Worm (Caenorhabditis elegans): ENCODE results near the gene rfc-3.

rfc-3 gene

DNA sequence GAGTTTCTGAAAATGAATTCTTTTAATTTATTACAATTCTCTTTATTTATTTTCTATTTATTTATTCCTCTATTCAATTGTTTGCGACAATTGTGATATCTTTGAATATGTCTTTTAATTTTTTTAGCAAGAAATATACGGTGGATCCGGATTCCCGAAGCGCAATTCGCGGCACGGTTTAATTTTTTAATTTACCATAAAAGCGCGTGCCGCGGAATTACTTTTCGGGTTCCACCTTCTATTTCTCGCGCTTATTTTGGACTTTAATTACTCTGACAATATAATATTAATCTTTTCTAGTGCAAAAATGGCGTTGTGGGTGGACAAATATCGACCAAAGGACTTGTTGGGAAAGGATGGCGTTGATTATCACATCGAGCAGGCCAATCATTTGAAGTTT lies at the start of gene rfc-3:
Gene rfc-3, plus strand, starts transcription at position 301 of the 400 bp plus-strand sequence.
- TF ChIP-seq med-1 (GFP tag; optimal IDR thresholded peaks at IDR 0.05; ENCODE audit: insufficient read depth): no peak
- TF ChIP-seq ztf-23 (GFP tag; IDR thresholded peaks at IDR 0.05): no peak
- TF ChIP-seq tab-1 (GFP tag; IDR thresholded peaks at IDR 0.05): no peak
- TF ChIP-seq ztf-29 (GFP tag; IDR thresholded peaks at IDR 0.05): no peak
- no peak for TF ChIP-seq T22C8.4 (GFP tag; IDR thresholded peaks at IDR 0.05)
- TF ChIP-seq flt-1 (GFP tag; IDR thresholded peaks at IDR 0.05): no peak
- no peak for TF ChIP-seq klf-2 (GFP tag; conservative IDR thresholded peaks at IDR 0.05)
- no peak for TF ChIP-seq ref-1 (GFP tag; conservative IDR thresholded peaks at IDR 0.05)
- no peak for TF ChIP-seq cog-1 (tag; optimal IDR thresholded peaks at IDR 0.05)

DNA sequence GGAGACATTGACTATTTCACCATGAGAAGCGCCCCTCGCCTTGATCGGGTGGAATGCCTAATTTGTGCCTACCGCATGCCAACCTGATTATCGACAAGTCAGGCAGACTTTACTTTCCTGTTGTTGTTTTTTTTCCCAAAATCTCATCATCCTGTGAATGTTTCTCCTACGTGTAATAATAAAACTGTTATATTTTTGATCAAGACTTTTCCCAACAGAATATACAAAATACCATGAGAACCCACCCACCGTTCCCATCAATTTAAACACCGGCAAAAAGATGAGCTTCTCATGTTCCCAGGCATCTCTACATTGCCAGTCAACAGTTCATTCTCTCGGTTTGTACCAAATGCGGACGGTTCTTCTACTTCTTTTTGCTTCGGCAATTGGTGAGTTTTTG lies 48.7 kb upstream of the rfc-3 start, which contains the start of gene scl-9:
Gene scl-9, plus strand, starts transcription at position 301 of the 400 bp plus-strand sequence.
- TF ChIP-seq ztf-29 (GFP tag; IDR thresholded peaks at IDR 0.05) (no peak), ref-1 (GFP tag; conservative IDR thresholded peaks at IDR 0.05) (no peak), ztf-23 (GFP tag; IDR thresholded peaks at IDR 0.05) (no peak), cog-1 (tag; optimal IDR thresholded peaks at IDR 0.05) (no peak), tab-1 (GFP tag; IDR thresholded peaks at IDR 0.05) (no peak), klf-2 (GFP tag; conservative IDR thresholded peaks at IDR 0.05) (no peak), flt-1 (GFP tag; IDR thresholded peaks at IDR 0.05) (no peak), T22C8.4 (GFP tag; IDR thresholded peaks at IDR 0.05) (no peak), med-1 (GFP tag; optimal IDR thresholded peaks at IDR 0.05; ENCODE audit: insufficient read depth) (no peak)

DNA sequence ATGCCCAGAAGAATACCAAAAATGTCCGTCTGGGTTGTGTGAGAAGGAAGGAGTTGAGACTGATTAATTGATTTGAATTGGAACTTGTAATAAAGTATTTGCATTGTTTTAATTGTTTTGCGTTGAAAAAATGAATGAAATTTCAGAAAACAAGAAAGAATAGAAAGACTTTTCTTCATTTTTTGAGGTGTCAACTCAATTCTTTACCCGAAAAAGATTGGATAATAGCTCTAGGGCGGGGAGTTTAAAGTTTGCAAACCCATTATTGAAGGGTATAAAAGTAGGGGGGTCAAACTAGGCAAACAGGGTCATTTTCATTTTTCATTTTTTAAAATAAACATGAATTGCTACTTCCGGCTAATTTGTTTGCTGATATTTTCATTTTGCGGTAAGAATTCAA lies 47.4 kb upstream of the rfc-3 start, which contains the start of gene scl-10:
Gene scl-10, plus strand, starts transcription at position 301 of the 400 bp plus-strand sequence.
- TF ChIP-seq ztf-29 (GFP tag; IDR thresholded peaks at IDR 0.05) (no peak), T22C8.4 (GFP tag; IDR thresholded peaks at IDR 0.05) (no peak), ztf-23 (GFP tag; IDR thresholded peaks at IDR 0.05) (no peak), cog-1 (tag; optimal IDR thresholded peaks at IDR 0.05) (no peak), flt-1 (GFP tag; IDR thresholded peaks at IDR 0.05) (no peak), klf-2 (GFP tag; conservative IDR thresholded peaks at IDR 0.05) (no peak), tab-1 (GFP tag; IDR thresholded peaks at IDR 0.05) (no peak), ref-1 (GFP tag; conservative IDR thresholded peaks at IDR 0.05) (no peak), med-1 (GFP tag; optimal IDR thresholded peaks at IDR 0.05; ENCODE audit: insufficient read depth) (no peak)

ce11 chrIV:13051073-13051472 lies 44.5 kb upstream of the rfc-3 start, which contains the start of gene scl-11:
Gene scl-11, plus strand, starts transcription at chrIV:13051373.
- TF ChIP-seq ztf-23 (GFP tag; IDR thresholded peaks at IDR 0.05) (no peak), tab-1 (GFP tag; IDR thresholded peaks at IDR 0.05) (no peak), flt-1 (GFP tag; IDR thresholded peaks at IDR 0.05) (no peak), klf-2 (GFP tag; conservative IDR thresholded peaks at IDR 0.05) (no peak)

DNA sequence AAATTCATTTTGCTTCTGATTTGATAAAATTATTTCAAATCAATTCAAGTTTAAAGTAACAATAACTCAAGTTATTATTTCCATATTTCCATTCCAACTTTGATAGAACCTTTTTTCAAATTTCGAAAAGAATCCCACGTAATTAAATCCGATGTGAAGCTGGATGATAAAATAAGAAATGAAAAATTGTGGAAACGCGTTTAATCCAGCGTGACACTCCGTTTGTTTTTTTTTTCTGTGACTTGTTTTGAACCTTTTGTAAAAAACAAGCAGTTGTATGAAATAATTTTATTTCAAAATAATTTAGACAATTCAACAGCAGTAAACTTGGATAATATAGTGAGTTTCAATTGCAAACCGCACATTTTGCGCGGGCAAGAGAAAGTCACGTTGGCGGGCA lies 43.0 kb upstream of the rfc-3 start, which contains the start of gene F49E11.7:
Gene F49E11.7, plus strand, starts transcription at position 301 of the 400 bp plus-strand sequence.
- TF ChIP-seq flt-1 (GFP tag; IDR thresholded peaks at IDR 0.05): no peak
- no peak for TF ChIP-seq ztf-29 (GFP tag; IDR thresholded peaks at IDR 0.05)
- no peak for TF ChIP-seq cog-1 (tag; optimal IDR thresholded peaks at IDR 0.05)
- no peak for TF ChIP-seq T22C8.4 (GFP tag; IDR thresholded peaks at IDR 0.05)
- TF ChIP-seq klf-2 (GFP tag; conservative IDR thresholded peaks at IDR 0.05): no peak
- TF ChIP-seq tab-1 (GFP tag; IDR thresholded peaks at IDR 0.05): no peak
- TF ChIP-seq ztf-23 (GFP tag; IDR thresholded peaks at IDR 0.05): no peak
- no peak for TF ChIP-seq med-1 (GFP tag; optimal IDR thresholded peaks at IDR 0.05; ENCODE audit: insufficient read depth)
- TF ChIP-seq ref-1 (GFP tag; conservative IDR thresholded peaks at IDR 0.05): no peak

- TF ChIP-seq med-1 (GFP tag; optimal IDR thresholded peaks at IDR 0.05; ENCODE audit: insufficient read depth) (no peak), cog-1 (tag; optimal IDR thresholded peaks at IDR 0.05) (no peak), klf-2 (GFP tag; conservative IDR thresholded peaks at IDR 0.05) (no peak)
These were observed 39.5 kb upstream of the rfc-3 start, which contains the start of gene scl-1 for ce11 chrIV:13056026-13056425. Gene scl-1, plus strand, starts transcription at chrIV:13056326.

- no peak for TF ChIP-seq T22C8.4 (GFP tag; IDR thresholded peaks at IDR 0.05)
- TF ChIP-seq med-1 (GFP tag; optimal IDR thresholded peaks at IDR 0.05; ENCODE audit: insufficient read depth): no peak
- TF ChIP-seq ztf-29 (GFP tag; IDR thresholded peaks at IDR 0.05): no peak
- no peak for TF ChIP-seq ref-1 (GFP tag; conservative IDR thresholded peaks at IDR 0.05)
- no peak for TF ChIP-seq tab-1 (GFP tag; IDR thresholded peaks at IDR 0.05)
- no peak for TF ChIP-seq cog-1 (tag; optimal IDR thresholded peaks at IDR 0.05)
- no peak for TF ChIP-seq flt-1 (GFP tag; IDR thresholded peaks at IDR 0.05)
- TF ChIP-seq klf-2 (GFP tag; conservative IDR thresholded peaks at IDR 0.05): no peak
- no peak for TF ChIP-seq ztf-23 (GFP tag; IDR thresholded peaks at IDR 0.05)
These were observed 38.1 kb upstream of the rfc-3 start, which contains the start of gene scl-2 for ce11 chrIV:13057418-13057817. Gene scl-2, plus strand, starts transcription at chrIV:13057710.

ce11 chrIV:13059284-13059683 lies 36.3 kb upstream of the rfc-3 start, which contains the start of gene scl-3:
Gene scl-3, plus strand, starts transcription at chrIV:13059584.
- no peak for TF ChIP-seq flt-1 (GFP tag; IDR thresholded peaks at IDR 0.05)
- TF ChIP-seq T22C8.4 (GFP tag; IDR thresholded peaks at IDR 0.05): no peak
- TF ChIP-seq tab-1 (GFP tag; IDR thresholded peaks at IDR 0.05): no peak
- no peak for TF ChIP-seq ztf-23 (GFP tag; IDR thresholded peaks at IDR 0.05)
- no peak for TF ChIP-seq ref-1 (GFP tag; conservative IDR thresholded peaks at IDR 0.05)

- TF ChIP-seq ref-1 (GFP tag; conservative IDR thresholded peaks at IDR 0.05) (no peak), ztf-23 (GFP tag; IDR thresholded peaks at IDR 0.05) (no peak), T22C8.4 (GFP tag; IDR thresholded peaks at IDR 0.05) (no peak), flt-1 (GFP tag; IDR thresholded peaks at IDR 0.05) (no peak), tab-1 (GFP tag; IDR thresholded peaks at IDR 0.05) (no peak), ztf-29 (GFP tag; IDR thresholded peaks at IDR 0.05) (no peak), klf-2 (GFP tag; conservative IDR thresholded peaks at IDR 0.05) (no peak), med-1 (GFP tag; optimal IDR thresholded peaks at IDR 0.05; ENCODE audit: insufficient read depth) (no peak), cog-1 (tag; optimal IDR thresholded peaks at IDR 0.05) (no peak)
These were observed 31.8 kb upstream of the rfc-3 start, which contains the start of gene scl-5 for ce11 chrIV:13063714-13064113. Gene scl-5, plus strand, starts transcription at chrIV:13064014.

ce11 chrIV:13066044-13066443 lies 29.5 kb upstream of the rfc-3 start:
- TF ChIP-seq klf-2 (GFP tag; conservative IDR thresholded peaks at IDR 0.05): no peak
- TF ChIP-seq T22C8.4 (GFP tag; IDR thresholded peaks at IDR 0.05): no peak
- no peak for TF ChIP-seq tab-1 (GFP tag; IDR thresholded peaks at IDR 0.05)
- no peak for TF ChIP-seq ztf-29 (GFP tag; IDR thresholded peaks at IDR 0.05)
- TF ChIP-seq ztf-23 (GFP tag; IDR thresholded peaks at IDR 0.05): no peak
- no peak for TF ChIP-seq cog-1 (tag; optimal IDR thresholded peaks at IDR 0.05)
- no peak for TF ChIP-seq ref-1 (GFP tag; conservative IDR thresholded peaks at IDR 0.05)
- TF ChIP-seq flt-1 (GFP tag; IDR thresholded peaks at IDR 0.05): no peak
- TF ChIP-seq med-1 (GFP tag; optimal IDR thresholded peaks at IDR 0.05; ENCODE audit: insufficient read depth): no peak
